Worm (Caenorhabditis elegans) whole organism, young adult: ENCODE results near the gene hrg-10.

ENCODE experiments used
- B0035.1 ChIP-seq: sonication (generic microtip); optimal IDR thresholded peaks from 2 replicates; lab custom pipeline; 2016; ENCODE audit warnings: missing genetic modification characterization, mild to moderate bottlenecking, missing compliant biosample characterization, missing genotype, missing genetic modification reagents
- D2030.7 ChIP-seq: fragments of 200-800 bp; sonication (Bioruptor generic); IDR thresholded peaks from 2 replicates; pipeline ENCODE4 v1.3.6; 2022; ENCODE audit warnings: missing genetic modification reagents, missing genetic modification characterization, missing compliant biosample characterization
- F10E7.11 ChIP-seq: sonication (generic microtip); optimal IDR thresholded peaks from 2 replicates; lab custom pipeline; 2017; ENCODE audit warnings: mild to moderate bottlenecking, missing genetic modification characterization, moderate library complexity, missing compliant biosample characterization
- F33H1.4 ChIP-seq: fragments of 200-800 bp; sonication (Bioruptor generic); IDR thresholded peaks from 2 replicates; pipeline ENCODE4 v1.3.6; 2022; ENCODE audit warnings: missing genetic modification reagents, missing genetic modification characterization, missing compliant biosample characterization
- F55B11.4 ChIP-seq: sonication (generic microtip); optimal IDR thresholded peaks from 2 replicates; lab custom pipeline; 2016; ENCODE audit warnings: missing compliant biosample characterization, missing genetic modification characterization, borderline replicate concordance; ENCODE audit not compliant: insufficient read depth
- F57A8.1 ChIP-seq: fragments of 200-800 bp; sonication (Bioruptor generic); optimal IDR thresholded peaks from 2 replicates; lab custom pipeline; 2018; ENCODE audit warnings: mild to moderate bottlenecking, missing genetic modification characterization, moderate library complexity, missing compliant biosample characterization
- K12H6.12 ChIP-seq: fragments of 200-800 bp; sonication (Bioruptor generic); optimal IDR thresholded peaks from 2 replicates; lab custom pipeline; 2018; ENCODE audit warnings: mild to moderate bottlenecking, missing genetic modification characterization, missing compliant biosample characterization
- Y53F4B.3 ChIP-seq: fragments of 200-800 bp; sonication (Bioruptor generic); IDR thresholded peaks from 2 replicates; pipeline ENCODE4 v1.3.6; 2022; ENCODE audit warnings: missing genetic modification reagents, missing genetic modification characterization, missing compliant biosample characterization
- Y95B8A.8 ChIP-seq: fragments of 200-800 bp; sonication (Bioruptor generic); IDR thresholded peaks from 2 replicates; pipeline ENCODE4 v1.3.6; 2022; ENCODE audit warnings: missing genetic modification reagents, missing genetic modification characterization, missing compliant biosample characterization
- akir-1 ChIP-seq: fragments of 200-800 bp; sonication (Bioruptor generic); optimal IDR thresholded peaks from 2 replicates; lab custom pipeline; 2018; ENCODE audit warnings: mild to moderate bottlenecking, missing genetic modification characterization, moderate library complexity, missing compliant biosample characterization
- ama-1 ChIP-seq, 3 experiments: fragments of 150-350 bp in 1 of 3; sonication (generic microtip) in 2 of 3; optimal IDR thresholded peaks; 2 replicates each; lab custom pipeline; 2014 to 2018; ENCODE audit warnings: missing biosample characterization in 2 of 3, missing genetic modification characterization in 2 of 3, missing genetic modification reagents in 2 of 3
- attf-3 ChIP-seq: fragments of 200-800 bp; sonication (Bioruptor generic); conservative IDR thresholded peaks from 2 replicates; pipeline ENCODE4 v1.3.6; 2022; ENCODE audit warnings: missing genetic modification reagents, missing genetic modification characterization, missing compliant biosample characterization
- attf-5 ChIP-seq: fragments of 200-800 bp; sonication (Bioruptor generic); optimal IDR thresholded peaks from 2 replicates; lab custom pipeline; 2018; ENCODE audit warnings: mild to moderate bottlenecking, missing genetic modification characterization, missing compliant biosample characterization
- ceh-100 ChIP-seq: fragments of 200-800 bp; sonication (Bioruptor generic); IDR thresholded peaks from 2 replicates; pipeline ENCODE4 v1.3.6; 2022; ENCODE audit warnings: missing genetic modification reagents, missing genetic modification characterization, missing compliant biosample characterization
- ceh-58 ChIP-seq: fragments of 200-800 bp; sonication (Bioruptor generic); IDR thresholded peaks from 2 replicates; pipeline ENCODE4 v1.3.6; 2022; ENCODE audit warnings: missing genetic modification characterization, missing compliant biosample characterization
- ceh-79 ChIP-seq: sonication (generic microtip); optimal IDR thresholded peaks from 2 replicates; lab custom pipeline; 2017; ENCODE audit warnings: mild to moderate bottlenecking, missing genetic modification characterization, missing compliant biosample characterization
- dpff-1 ChIP-seq: sonication (generic microtip); optimal IDR thresholded peaks from 2 replicates; lab custom pipeline; 2017; ENCODE audit warnings: mild to moderate bottlenecking, missing genetic modification characterization, missing compliant biosample characterization
- dpl-1 ChIP-seq: fragments of 150-350 bp; optimal IDR thresholded peaks from 2 replicates; lab custom pipeline; 2014; ENCODE audit warnings: missing biosample characterization, missing genetic modification reagents, missing genetic modification characterization
- efl-1 ChIP-seq: fragments of 150-350 bp; optimal IDR thresholded peaks from 2 replicates; lab custom pipeline; 2014; ENCODE audit warnings: missing biosample characterization, missing genetic modification reagents, missing genetic modification characterization
- ets-4 ChIP-seq: fragments of 200-800 bp; sonication (Bioruptor generic); optimal IDR thresholded peaks from 2 replicates; lab custom pipeline; 2018; ENCODE audit warnings: mild to moderate bottlenecking, missing genetic modification characterization, missing compliant biosample characterization
- gei-17 ChIP-seq: fragments of 200-800 bp; sonication (Bioruptor generic); optimal IDR thresholded peaks from 2 replicates; lab custom pipeline; 2018; ENCODE audit warnings: mild to moderate bottlenecking, missing genetic modification characterization, missing compliant biosample characterization
- him-1 ChIP-seq: sonication (generic microtip); optimal IDR thresholded peaks from 2 replicates; lab custom pipeline; 2016; ENCODE audit warnings: missing genotype, missing genetic modification reagents, missing genetic modification characterization, missing compliant biosample characterization
- hlh-12 ChIP-seq: sonication (generic microtip); optimal IDR thresholded peaks from 2 replicates; lab custom pipeline; 2016; ENCODE audit warnings: missing genetic modification characterization, missing compliant biosample characterization
- let-526 ChIP-seq: fragments of 200-800 bp; sonication (Bioruptor generic); IDR thresholded peaks from 2 replicates; pipeline ENCODE4 v1.3.6; 2022; ENCODE audit warnings: missing genetic modification reagents, missing genetic modification characterization, missing compliant biosample characterization
- lin-40 ChIP-seq: sonication (generic microtip); optimal IDR thresholded peaks from 2 replicates; lab custom pipeline; 2016; ENCODE audit warnings: missing genetic modification characterization, mild to moderate bottlenecking, missing compliant biosample characterization, missing genotype, missing genetic modification reagents
- lir-1 ChIP-seq: fragments of 200-800 bp; sonication (Bioruptor generic); conservative IDR thresholded peaks from 2 replicates; pipeline ENCODE4 v1.3.6; 2022; ENCODE audit warnings: missing genetic modification reagents, missing genetic modification characterization, missing compliant biosample characterization
- lsl-1 ChIP-seq: fragments of 200-800 bp; sonication (Bioruptor generic); optimal IDR thresholded peaks from 2 replicates; lab custom pipeline; 2018; ENCODE audit warnings: mild to moderate bottlenecking, missing genetic modification characterization, moderate library complexity, missing compliant biosample characterization
- lsy-27 ChIP-seq: sonication (generic microtip); optimal IDR thresholded peaks from 2 replicates; lab custom pipeline; 2017; ENCODE audit warnings: missing genetic modification characterization, mild to moderate bottlenecking, missing compliant biosample characterization, antibody characterized with exemption, missing genotype, borderline replicate concordance; ENCODE audit not compliant: insufficient read depth
- madf-10 ChIP-seq: sonication (generic microtip); optimal IDR thresholded peaks from 2 replicates; lab custom pipeline; 2016; ENCODE audit warnings: mild to moderate bottlenecking, missing genetic modification characterization, missing compliant biosample characterization
- madf-3 ChIP-seq: fragments of 200-800 bp; sonication (Bioruptor generic); IDR thresholded peaks from 2 replicates; pipeline ENCODE4 v1.3.6; 2022; ENCODE audit warnings: missing genetic modification reagents, missing genetic modification characterization, missing compliant biosample characterization
- mes-4 ChIP-seq: sonication (generic microtip); optimal IDR thresholded peaks from 2 replicates; lab custom pipeline; 2016; ENCODE audit warnings: missing genotype, missing genetic modification characterization, missing compliant biosample characterization
- nfyb-1 ChIP-seq: fragments of 200-800 bp; sonication (Bioruptor generic); IDR thresholded peaks from 2 replicates; pipeline ENCODE4 v1.3.6; 2022; ENCODE audit warnings: missing genetic modification reagents, missing genetic modification characterization, missing compliant biosample characterization
- nhr-179 ChIP-seq: sonication (generic microtip); optimal IDR thresholded peaks from 2 replicates; lab custom pipeline; 2016; ENCODE audit warnings: mild to moderate bottlenecking, missing genetic modification characterization, missing compliant biosample characterization
- pha-4 ChIP-seq: fragments of 150-350 bp; sonication (generic microtip); optimal IDR thresholded peaks from 2 replicates; lab custom pipeline; 2014; ENCODE audit warnings: missing biosample characterization, missing genetic modification reagents, missing genetic modification characterization
- repo-1 ChIP-seq: sonication (generic microtip); optimal IDR thresholded peaks from 2 replicates; lab custom pipeline; 2017; ENCODE audit warnings: mild to moderate bottlenecking, missing genetic modification characterization, missing compliant biosample characterization
- sea-2 ChIP-seq: fragments of 200-800 bp; sonication (Bioruptor generic); IDR thresholded peaks from 2 replicates; pipeline ENCODE4 v1.3.6; 2022; ENCODE audit warnings: missing genetic modification characterization, missing compliant biosample characterization
- tlf-1 ChIP-seq: fragments of 200-800 bp; sonication (Bioruptor generic); optimal IDR thresholded peaks from 2 replicates; lab custom pipeline; 2018; ENCODE audit warnings: mild to moderate bottlenecking, missing genetic modification characterization, missing compliant biosample characterization
- unc-62 ChIP-seq: fragments of 150-350 bp; optimal IDR thresholded peaks from 2 replicates; lab custom pipeline; 2014; ENCODE audit warnings: missing biosample characterization, missing genetic modification reagents, missing genetic modification characterization
- zim-3 ChIP-seq: sonication (generic microtip); optimal IDR thresholded peaks from 2 replicates; lab custom pipeline; 2017; ENCODE audit warnings: mild to moderate bottlenecking, missing genetic modification characterization, moderate library complexity, missing compliant biosample characterization
- ztf-18 ChIP-seq: sonication (generic microtip); optimal IDR thresholded peaks from 2 replicates; lab custom pipeline; 2016; ENCODE audit warnings: missing genotype, mild to moderate bottlenecking, missing genetic modification characterization, missing compliant biosample characterization
- ztf-22 ChIP-seq: fragments of 200-800 bp; sonication (Bioruptor generic); optimal IDR thresholded peaks from 2 replicates; lab custom pipeline; 2018; ENCODE audit warnings: mild to moderate bottlenecking, missing genetic modification characterization, moderate library complexity, missing compliant biosample characterization
- ztf-25 ChIP-seq: fragments of 200-800 bp; sonication (Bioruptor generic); IDR thresholded peaks from 2 replicates; pipeline ENCODE4 v1.3.6; 2022; ENCODE audit warnings: missing genetic modification reagents, missing genetic modification characterization, missing compliant biosample characterization
- ztf-26 ChIP-seq: sonication (generic microtip); optimal IDR thresholded peaks from 2 replicates; lab custom pipeline; 2017; ENCODE audit warnings: missing genetic modification characterization, missing compliant biosample characterization
- ztf-6 ChIP-seq: fragments of 200-800 bp; sonication (Bioruptor generic); IDR thresholded peaks from 2 replicates; pipeline ENCODE4 v1.3.6; 2022; ENCODE audit warnings: missing genetic modification reagents, missing genetic modification characterization, missing compliant biosample characterization

The hrg-10 gene

ce11 chrV:18969590-18970105 is 12.5 kb upstream of the hrg-10 start, which contains the start of gene Y39B6A.42 (continued):
- TF ChIP-seq lsy-27 (tag; lab: Kevin White, UChicago): no peak
- TF ChIP-seq unc-62 (GFP tag; lab: Kevin White, UChicago): no peak
- TF ChIP-seq pha-4 (tag; lab: Kevin White, UChicago): no peak
- no peak for TF ChIP-seq attf-3 (GFP tag; lab: Robert Waterston, UW)
- peak; percentile 34 for TF ChIP-seq efl-1 (GFP tag; lab: Kevin White, UChicago)
- TF ChIP-seq ama-1 (optimal IDR thresholded peaks at IDR 0.05; lab: Kevin White, UChicago): no peak
- no peak for TF ChIP-seq ama-1 (GFP tag; optimal IDR thresholded peaks at IDR 0.05; lab: Kevin White, UChicago)
- TF ChIP-seq madf-3 (GFP tag; lab: Robert Waterston, UW): no peak
- peak; percentile 82 for TF ChIP-seq F33H1.4 (GFP tag; lab: Robert Waterston, UW)
- no peak for TF ChIP-seq mes-4 (tag; lab: Kevin White, UChicago)

- TF ChIP-seq ceh-79 (tag; lab: Kevin White, UChicago) (peak; percentile 5), dpff-1 (tag; lab: Kevin White, UChicago) (peak; percentile 49), ceh-58 (GFP tag; lab: Robert Waterston, UW) (0 out of 2 replicates have a peak, but pooled peaks have one; percentile 37), madf-10 (tag; lab: Kevin White, UChicago) (peak; percentile 88), him-1 (tag; lab: Kevin White, UChicago) (peak; percentile 71), ztf-26 (peak; percentile 97), madf-3 (GFP tag; lab: Robert Waterston, UW) (peak; percentile 97), let-526 (peak; percentile 98), lin-40 (tag; lab: Kevin White, UChicago) (peak; percentile 96), akir-1 (GFP tag; lab: Kevin White, UChicago) (no peak), F57A8.1 (peak; percentile 42), K12H6.12 (tag; lab: Kevin White, UChicago) (peak; percentile 100), nhr-179 (tag; lab: Kevin White, UChicago) (no peak), nfyb-1 (peak; percentile 97), ztf-6 (GFP tag; lab: Robert Waterston, UW) (peak; percentile 80; the same call in 1 of the 2 replicates), ets-4 (peak; percentile 53), F10E7.11 (tag; lab: Kevin White, UChicago) (peak; percentile 86), D2030.7 (peak; percentile 99), gei-17 (GFP tag; lab: Kevin White, UChicago) (peak; percentile 81), Y53F4B.3 (GFP tag; lab: Robert Waterston, UW) (peak; percentile 88), zim-3 (tag; lab: Kevin White, UChicago) (peak; percentile 94), sea-2 (GFP tag; lab: Robert Waterston, UW) (peak; percentile 82; the same call in 1 of the 2 replicates), Y95B8A.8 (GFP tag; lab: Robert Waterston, UW) (peak; percentile 98), tlf-1 (GFP tag; lab: Kevin White, UChicago) (peak; percentile 98), repo-1 (tag; lab: Kevin White, UChicago) (peak; percentile 94), dpl-1 (GFP tag; lab: Kevin White, UChicago) (peak; percentile 97), ztf-25 (GFP tag; lab: Robert Waterston, UW) (0 out of 2 replicates have a peak, but pooled peaks have one; percentile 70), ama-1 (optimal IDR thresholded peaks at IDR 0.05; lab: Kevin White, UChicago) (no peak), ama-1 (GFP tag; optimal IDR thresholded peaks at IDR 0.05; lab: Kevin White, UChicago) (peak in 1 of 2 experiments; percentile 53), F55B11.4 (tag; lab: Kevin White, UChicago) (no peak), mes-4 (tag; lab: Kevin White, UChicago) (no peak), B0035.1 (tag; lab: Kevin White, UChicago) (peak; percentile 64), attf-5 (GFP tag; lab: Kevin White, UChicago) (peak; percentile 99), lir-1 (GFP tag; lab: Robert Waterston, UW) (peak; percentile 97), ztf-18 (peak; percentile 90), lsy-27 (tag; lab: Kevin White, UChicago) (peak; percentile 22), ceh-100 (GFP tag; lab: Robert Waterston, UW) (peak; percentile 87), lsl-1 (GFP tag; lab: Kevin White, UChicago) (peak; percentile 90), hlh-12 (tag; lab: Kevin White, UChicago) (no peak), ztf-22 (peak; percentile 84)
These were observed 10.5 kb upstream of the hrg-10 start, which contains the start of gene Y39B6A.43 for ce11 chrV:18967479-18968056. Gene Y39B6A.43, minus strand, starts transcription at chrV:18967829.
